Worm (Caenorhabditis elegans) whole organism, young adult: Measurements from ENCODE around the gene T05A7.7.

Experiments
- B0336.3 ChIP-seq: fragments of 200-800 bp; sonication (Bioruptor generic); IDR thresholded peaks from 2 replicates; pipeline ENCODE4 v1.3.6; 2022; ENCODE audit warnings: missing genetic modification characterization, missing compliant biosample characterization
- F22D6.2 ChIP-seq: sonication (generic microtip); optimal IDR thresholded peaks from 2 replicates; lab custom pipeline; 2016; ENCODE audit warnings: mild to moderate bottlenecking, missing genetic modification characterization, missing compliant biosample characterization
- F37B4.10 ChIP-seq: fragments of 200-800 bp; sonication (Bioruptor generic); IDR thresholded peaks from 2 replicates; pipeline ENCODE4 v1.3.6; 2022; ENCODE audit warnings: missing genetic modification characterization, missing compliant biosample characterization
- F39B2.1 ChIP-seq: fragments of 200-800 bp; sonication (Bioruptor generic); IDR thresholded peaks from 2 replicates; pipeline ENCODE4 v1.3.6; 2022; ENCODE audit warnings: missing genetic modification reagents, missing genetic modification characterization, missing compliant biosample characterization
- F49E8.2 ChIP-seq: sonication (generic microtip); optimal IDR thresholded peaks from 3 replicates; lab custom pipeline; 2017; ENCODE audit warnings: missing genetic modification characterization, mild to moderate bottlenecking, missing compliant biosample characterization, antibody characterized with exemption, moderate library complexity; ENCODE audit not compliant: insufficient read depth
- F57A8.1 ChIP-seq: fragments of 200-800 bp; sonication (Bioruptor generic); optimal IDR thresholded peaks from 2 replicates; lab custom pipeline; 2018; ENCODE audit warnings: mild to moderate bottlenecking, missing genetic modification characterization, moderate library complexity, missing compliant biosample characterization
- T07F8.4 ChIP-seq: sonication (generic microtip); optimal IDR thresholded peaks from 2 replicates; lab custom pipeline; 2016; ENCODE audit warnings: mild to moderate bottlenecking, missing genetic modification characterization, moderate library complexity, missing compliant biosample characterization
- T26A5.8 ChIP-seq: sonication (generic microtip); optimal IDR thresholded peaks from 2 replicates; lab custom pipeline; 2016; ENCODE audit warnings: missing genetic modification characterization, missing compliant biosample characterization
- Y53F4B.3 ChIP-seq: fragments of 200-800 bp; sonication (Bioruptor generic); IDR thresholded peaks from 2 replicates; pipeline ENCODE4 v1.3.6; 2022; ENCODE audit warnings: missing genetic modification reagents, missing genetic modification characterization, missing compliant biosample characterization
- Y95B8A.8 ChIP-seq: fragments of 200-800 bp; sonication (Bioruptor generic); IDR thresholded peaks from 2 replicates; pipeline ENCODE4 v1.3.6; 2022; ENCODE audit warnings: missing genetic modification reagents, missing genetic modification characterization, missing compliant biosample characterization
- akir-1 ChIP-seq: fragments of 200-800 bp; sonication (Bioruptor generic); optimal IDR thresholded peaks from 2 replicates; lab custom pipeline; 2018; ENCODE audit warnings: mild to moderate bottlenecking, missing genetic modification characterization, moderate library complexity, missing compliant biosample characterization
- athp-1 ChIP-seq: sonication (generic microtip); optimal IDR thresholded peaks from 2 replicates; lab custom pipeline; 2017; ENCODE audit warnings: mild to moderate bottlenecking, missing genetic modification characterization, missing compliant biosample characterization
- attf-3 ChIP-seq: fragments of 200-800 bp; sonication (Bioruptor generic); conservative IDR thresholded peaks from 2 replicates; pipeline ENCODE4 v1.3.6; 2022; ENCODE audit warnings: missing genetic modification reagents, missing genetic modification characterization, missing compliant biosample characterization
- attf-5 ChIP-seq: fragments of 200-800 bp; sonication (Bioruptor generic); optimal IDR thresholded peaks from 2 replicates; lab custom pipeline; 2018; ENCODE audit warnings: mild to moderate bottlenecking, missing genetic modification characterization, missing compliant biosample characterization
- ccch-3 ChIP-seq: fragments of 200-800 bp; sonication (Bioruptor generic); optimal IDR thresholded peaks from 2 replicates; lab custom pipeline; 2018; ENCODE audit warnings: mild to moderate bottlenecking, missing genetic modification characterization, missing compliant biosample characterization
- ceh-27 ChIP-seq: fragments of 200-800 bp; sonication (Bioruptor generic); optimal IDR thresholded peaks from 2 replicates; lab custom pipeline; 2018; ENCODE audit warnings: mild to moderate bottlenecking, missing genetic modification characterization, moderate library complexity, missing compliant biosample characterization
- ceh-40 ChIP-seq: fragments of 200-800 bp; sonication (Bioruptor generic); IDR thresholded peaks from 2 replicates; pipeline ENCODE4 v1.3.6; 2022; ENCODE audit warnings: missing genetic modification characterization, missing compliant biosample characterization
- ceh-91 ChIP-seq: fragments of 200-800 bp; sonication (Bioruptor generic); IDR thresholded peaks from 2 replicates; pipeline ENCODE4 v1.3.6; 2022; ENCODE audit warnings: missing genetic modification reagents, missing genetic modification characterization, missing compliant biosample characterization
- efl-1 ChIP-seq: fragments of 150-350 bp; optimal IDR thresholded peaks from 2 replicates; lab custom pipeline; 2014; ENCODE audit warnings: missing biosample characterization, missing genetic modification reagents, missing genetic modification characterization
- egl-44 ChIP-seq: fragments of 200-800 bp; sonication (Bioruptor generic); IDR thresholded peaks from 2 replicates; pipeline ENCODE4 v1.3.6; 2022; ENCODE audit warnings: missing genetic modification reagents, missing genetic modification characterization, missing compliant biosample characterization
- egrh-3 ChIP-seq: fragments of 200-800 bp; sonication (Bioruptor generic); IDR thresholded peaks from 2 replicates; pipeline ENCODE4 v1.3.6; 2022; ENCODE audit warnings: missing genetic modification reagents, missing genetic modification characterization, missing compliant biosample characterization
- hmg-1.2 ChIP-seq: fragments of 200-800 bp; sonication (Bioruptor generic); IDR thresholded peaks from 2 replicates; pipeline ENCODE4 v1.3.6; 2022; ENCODE audit warnings: missing genetic modification reagents, missing genetic modification characterization, missing compliant biosample characterization
- hrde-1 ChIP-seq: sonication (generic microtip); optimal IDR thresholded peaks from 2 replicates; lab custom pipeline; 2016; ENCODE audit warnings: missing genetic modification characterization, mild to moderate bottlenecking, missing compliant biosample characterization, moderate library complexity, missing genotype, missing genetic modification reagents, borderline replicate concordance
- let-526 ChIP-seq: fragments of 200-800 bp; sonication (Bioruptor generic); IDR thresholded peaks from 2 replicates; pipeline ENCODE4 v1.3.6; 2022; ENCODE audit warnings: missing genetic modification reagents, missing genetic modification characterization, missing compliant biosample characterization
- lin-35 ChIP-seq, 3 experiments: fragments of 150-350 bp in 2 of 3; sonication (generic microtip) in 1 of 3; optimal IDR thresholded peaks; 2 replicates each; lab custom pipeline; 2014 to 2018; ENCODE audit warnings: missing biosample characterization in 3 of 3, missing genetic modification characterization in 3 of 3, missing genetic modification reagents in 3 of 3
- lir-1 ChIP-seq: fragments of 200-800 bp; sonication (Bioruptor generic); conservative IDR thresholded peaks from 2 replicates; pipeline ENCODE4 v1.3.6; 2022; ENCODE audit warnings: missing genetic modification reagents, missing genetic modification characterization, missing compliant biosample characterization
- lsy-27 ChIP-seq: sonication (generic microtip); optimal IDR thresholded peaks from 2 replicates; lab custom pipeline; 2017; ENCODE audit warnings: missing genetic modification characterization, mild to moderate bottlenecking, missing compliant biosample characterization, antibody characterized with exemption, missing genotype, borderline replicate concordance; ENCODE audit not compliant: insufficient read depth
- madf-10 ChIP-seq: sonication (generic microtip); optimal IDR thresholded peaks from 2 replicates; lab custom pipeline; 2016; ENCODE audit warnings: mild to moderate bottlenecking, missing genetic modification characterization, missing compliant biosample characterization
- nfya-1 ChIP-seq: sonication (generic microtip); optimal IDR thresholded peaks from 2 replicates; lab custom pipeline; 2017; ENCODE audit warnings: antibody characterized with exemption, missing compliant biosample characterization, missing genetic modification characterization, borderline replicate concordance; ENCODE audit not compliant: insufficient read depth
- nfyb-1 ChIP-seq: fragments of 200-800 bp; sonication (Bioruptor generic); IDR thresholded peaks from 2 replicates; pipeline ENCODE4 v1.3.6; 2022; ENCODE audit warnings: missing genetic modification reagents, missing genetic modification characterization, missing compliant biosample characterization
- nhr-27 ChIP-seq: fragments of 200-800 bp; sonication (Bioruptor generic); optimal IDR thresholded peaks from 2 replicates; lab custom pipeline; 2018; ENCODE audit warnings: mild to moderate bottlenecking, missing genetic modification characterization, moderate library complexity, missing compliant biosample characterization
- nhr-80 ChIP-seq: sonication (generic microtip); optimal IDR thresholded peaks from 2 replicates; lab custom pipeline; 2016; ENCODE audit warnings: missing genetic modification characterization, missing compliant biosample characterization
- nhr-90 ChIP-seq: sonication (generic microtip); optimal IDR thresholded peaks from 2 replicates; lab custom pipeline; 2016; ENCODE audit warnings: missing genotype, mild to moderate bottlenecking, missing genetic modification characterization, missing compliant biosample characterization
- pha-4 ChIP-seq: fragments of 150-350 bp; sonication (generic microtip); optimal IDR thresholded peaks from 2 replicates; lab custom pipeline; 2014; ENCODE audit warnings: missing biosample characterization, missing genetic modification reagents, missing genetic modification characterization
- sdz-38 ChIP-seq: sonication (generic microtip); optimal IDR thresholded peaks from 2 replicates; lab custom pipeline; 2016; ENCODE audit warnings: missing genotype, missing genetic modification characterization, missing compliant biosample characterization
- snpc-4 ChIP-seq, 5 experiments: fragments of 150-350 bp in 1 of 5; sonication (generic microtip) in 4 of 5; optimal IDR thresholded peaks; 2 replicates each; lab custom pipeline; 2014 to 2018; ENCODE audit warnings: missing genetic modification characterization in 5 of 5, missing biosample characterization in 3 of 5, antibody characterized with exemption in 2 of 5, mild to moderate bottlenecking in 2 of 5, missing compliant biosample characterization in 2 of 5, missing genotype in 2 of 5, moderate library complexity in 2 of 5, missing genetic modification reagents in 1 of 5
- sptf-2 ChIP-seq: fragments of 200-800 bp; sonication (Bioruptor generic); optimal IDR thresholded peaks from 2 replicates; lab custom pipeline; 2018; ENCODE audit warnings: mild to moderate bottlenecking, missing genetic modification characterization, missing compliant biosample characterization
- tbp1 ChIP-seq: fragments of 200-800 bp; sonication (Bioruptor generic); optimal IDR thresholded peaks from 2 replicates; lab custom pipeline; 2018; ENCODE audit warnings: mild to moderate bottlenecking, missing genetic modification characterization, missing compliant biosample characterization
- zim-3 ChIP-seq: sonication (generic microtip); optimal IDR thresholded peaks from 2 replicates; lab custom pipeline; 2017; ENCODE audit warnings: mild to moderate bottlenecking, missing genetic modification characterization, moderate library complexity, missing compliant biosample characterization
- ztf-28 ChIP-seq: fragments of 200-800 bp; sonication (Bioruptor generic); IDR thresholded peaks from 2 replicates; pipeline ENCODE4 v1.3.6; 2022; ENCODE audit warnings: missing genetic modification reagents, missing genetic modification characterization, missing compliant biosample characterization

Gene T05A7.7

DNA sequence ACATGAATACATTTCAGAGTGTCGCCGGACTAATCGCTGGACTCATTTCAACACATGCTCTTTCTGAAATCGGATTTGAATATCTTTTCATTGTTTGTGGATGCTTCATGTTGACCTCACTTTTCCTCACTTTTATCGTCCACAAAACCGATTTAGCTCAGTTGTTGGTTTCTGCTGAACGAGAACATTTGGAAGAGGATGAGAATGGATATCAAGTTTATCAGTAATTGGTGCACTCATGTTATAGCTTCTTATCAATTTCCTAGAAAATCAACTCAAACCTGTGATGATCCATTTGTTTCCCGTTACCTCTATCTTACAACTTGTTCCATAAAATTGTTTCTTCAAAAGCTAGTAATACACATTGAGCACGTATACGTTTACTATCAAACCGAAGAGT lies 14.8 kb upstream of the T05A7.7 start (continued):
- no peak for TF ChIP-seq sptf-2 (GFP tag; lab: Kevin White, UChicago)
- no peak for TF ChIP-seq akir-1 (GFP tag; lab: Kevin White, UChicago)
- no peak for TF ChIP-seq sdz-38 (tag; lab: Kevin White, UChicago)
- no peak for TF ChIP-seq ceh-27 (GFP tag; lab: Kevin White, UChicago)
- peak; percentile 56 for TF ChIP-seq nhr-27 (tag; lab: Kevin White, UChicago)
- no peak for TF ChIP-seq madf-10 (tag; lab: Kevin White, UChicago)
- TF ChIP-seq B0336.3 (GFP tag; lab: Robert Waterston, UW), result peak; percentile 65

DNA sequence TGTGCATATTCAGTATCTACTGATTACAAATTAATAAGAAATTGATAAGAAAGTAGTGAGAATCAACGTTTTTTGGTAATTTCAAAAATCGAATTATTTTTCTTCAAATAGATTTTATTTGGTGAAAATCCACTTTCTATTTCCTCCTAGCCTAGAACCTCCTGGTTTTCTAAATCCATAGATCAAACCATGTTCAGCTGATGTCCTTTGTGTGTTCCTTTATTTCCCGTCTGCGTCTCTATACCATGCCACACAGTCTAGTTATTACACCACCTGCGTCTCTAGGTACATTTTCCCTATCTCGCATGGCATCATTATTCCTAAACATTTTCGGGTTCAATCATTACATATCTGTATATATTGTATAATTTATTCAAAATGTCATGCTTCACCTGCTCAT lies 11.8 kb upstream of the T05A7.7 start, which contains the start of gene F10G7.5:
F10G7.5 (plus strand) TSS at position 286 of the 400 bp plus-strand sequence.
- TF ChIP-seq nhr-80 (tag; lab: Kevin White, UChicago) (peak; percentile 1), F22D6.2 (tag; lab: Kevin White, UChicago) (no peak), nfya-1 (tag; lab: Kevin White, UChicago) (no peak), ccch-3 (no peak), snpc-4 (GFP tag; optimal IDR thresholded peaks at IDR 0.05; lab: Kevin White, UChicago) (no peak), snpc-4 (tag; optimal IDR thresholded peaks at IDR 0.05; lab: Kevin White, UChicago) (no peak), attf-3 (GFP tag; lab: Robert Waterston, UW) (no peak), hmg-1.2 (peak; percentile 93), attf-5 (peak; percentile 4)

DNA sequence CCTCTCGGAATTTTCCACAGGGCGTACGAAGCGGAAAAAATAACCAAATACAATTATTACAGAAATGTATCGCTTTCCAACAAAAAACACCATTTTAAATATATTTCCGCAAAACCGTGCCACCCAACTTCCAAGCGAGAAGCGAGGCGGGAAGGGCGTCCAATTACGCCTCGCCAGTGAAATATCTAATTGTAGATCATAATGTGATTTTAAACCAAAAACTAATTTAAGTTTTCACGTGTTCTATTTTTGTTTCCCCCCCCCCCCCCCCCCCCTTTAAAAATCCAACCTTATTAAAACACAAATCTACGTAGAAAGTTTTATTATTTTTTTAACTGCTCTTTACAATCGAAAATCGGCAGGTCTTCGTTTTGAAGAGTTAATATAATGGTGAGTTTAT lies 8.2 kb upstream of the T05A7.7 start, which contains the start of gene F10G7.12:
F10G7.12 (plus strand) TSS at position 301 of the 400 bp plus-strand sequence.
- TF ChIP-seq F39B2.1 (GFP tag; lab: Robert Waterston, UW) (no peak), T07F8.4 (tag; lab: Kevin White, UChicago) (no peak), egrh-3 (GFP tag; lab: Robert Waterston, UW) (no peak), hmg-1.2 (no peak), lin-35 (GFP tag; optimal IDR thresholded peaks at IDR 0.05; lab: Kevin White, UChicago) (no peak), let-526 (GFP tag; lab: Robert Waterston, UW) (no peak), nfya-1 (tag; lab: Kevin White, UChicago) (no peak), zim-3 (tag; lab: Kevin White, UChicago) (no peak), athp-1 (tag; lab: Kevin White, UChicago) (no peak), attf-5 (no peak), ztf-28 (GFP tag; lab: Robert Waterston, UW) (no peak), tbp1 (GFP tag; lab: Kevin White, UChicago) (no peak), ceh-91 (no peak), madf-10 (tag; lab: Kevin White, UChicago) (no peak), hrde-1 (tag; lab: Kevin White, UChicago) (no peak), F57A8.1 (no peak)

DNA sequence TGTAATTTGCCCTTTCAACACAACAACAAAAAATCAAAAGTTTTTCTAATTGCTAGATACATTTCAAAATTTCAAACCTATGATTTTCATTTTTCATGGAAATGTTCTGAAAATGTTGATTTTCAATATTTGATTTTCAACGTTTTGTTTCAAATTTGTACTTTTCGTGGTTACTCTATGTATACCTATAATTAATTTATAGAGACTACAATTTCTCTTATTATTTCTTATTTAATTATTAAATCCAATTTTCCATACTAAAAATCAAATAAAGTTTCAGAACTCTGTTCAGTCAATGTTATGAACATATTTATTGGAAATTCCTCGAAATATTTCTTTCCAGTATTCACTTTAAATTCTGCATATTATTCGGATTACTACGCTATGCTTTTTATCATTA lies 5.7 kb upstream of the T05A7.7 start, which contains the start of gene sre-39:
sre-39 (plus strand) TSS at position 301 of the 400 bp plus-strand sequence.
- TF ChIP-seq F49E8.2 (tag; lab: Kevin White, UChicago), result no peak
- no peak for TF ChIP-seq T26A5.8 (tag; lab: Kevin White, UChicago)
- no peak for TF ChIP-seq lir-1 (GFP tag; lab: Robert Waterston, UW)
- TF ChIP-seq nhr-90 (tag; lab: Kevin White, UChicago), result no peak
- no peak for TF ChIP-seq pha-4 (tag; lab: Kevin White, UChicago)
- no peak for TF ChIP-seq Y53F4B.3 (GFP tag; lab: Robert Waterston, UW)
- no peak for TF ChIP-seq F37B4.10 (GFP tag; lab: Robert Waterston, UW)
- no peak for TF ChIP-seq nfyb-1 (GFP tag; lab: Robert Waterston, UW)
- TF ChIP-seq ceh-40, result no peak
- TF ChIP-seq Y95B8A.8, result no peak
- no peak for TF ChIP-seq athp-1 (tag; lab: Kevin White, UChicago)
- TF ChIP-seq egrh-3 (GFP tag; lab: Robert Waterston, UW), result no peak
- no peak for TF ChIP-seq lsy-27
- no peak for TF ChIP-seq egl-44 (GFP tag; lab: Robert Waterston, UW)
- TF ChIP-seq efl-1 (GFP tag; lab: Kevin White, UChicago), result no peak
